Worm (Caenorhabditis elegans) whole organism, young adult: ENCODE data around the gene crls-1.

ENCODE experiments used
- B0261.1 ChIP-seq: sonication (generic microtip); optimal IDR thresholded peaks from 2 replicates; lab custom pipeline; 2016; ENCODE audit warnings: mild to moderate bottlenecking, missing genetic modification characterization, moderate library complexity, missing compliant biosample characterization
- B0336.3 ChIP-seq: fragments of 200-800 bp; sonication (Bioruptor generic); IDR thresholded peaks from 2 replicates; pipeline ENCODE4 v1.3.6; 2022; ENCODE audit warnings: missing genetic modification characterization, missing compliant biosample characterization
- bed-1 ChIP-seq: fragments of 200-800 bp; sonication (Bioruptor generic); IDR thresholded peaks from 2 replicates; pipeline ENCODE4 v1.3.6; 2022; ENCODE audit warnings: missing genetic modification reagents, missing genetic modification characterization, missing compliant biosample characterization
- let-607 ChIP-seq, 2 experiments: fragments of 200-800 bp in 1 of 2; sonication (Bioruptor generic) in 1 of 2; sonication (generic microtip) in 1 of 2; optimal IDR thresholded peaks; 2 replicates each; lab custom pipeline; 2016 to 2018; ENCODE audit warnings: mild to moderate bottlenecking in 2 of 2, missing compliant biosample characterization in 2 of 2, missing genetic modification characterization in 2 of 2, moderate library complexity in 2 of 2, missing genotype in 1 of 2
- madf-6 ChIP-seq: fragments of 200-800 bp; sonication (Bioruptor generic); IDR thresholded peaks from 2 replicates; pipeline ENCODE4 v1.3.6; 2022; ENCODE audit warnings: missing genetic modification reagents, missing genetic modification characterization, missing compliant biosample characterization
- nhr-179 ChIP-seq: sonication (generic microtip); optimal IDR thresholded peaks from 2 replicates; lab custom pipeline; 2016; ENCODE audit warnings: mild to moderate bottlenecking, missing genetic modification characterization, missing compliant biosample characterization
- snpc-1.1 ChIP-seq: sonication (generic microtip); optimal IDR thresholded peaks from 2 replicates; lab custom pipeline; 2017; ENCODE audit warnings: missing genetic modification characterization, mild to moderate bottlenecking, missing compliant biosample characterization, antibody characterized with exemption, moderate library complexity, missing genotype, missing genetic modification reagents; ENCODE audit not compliant: insufficient read depth
- tbx-9 ChIP-seq: sonication (generic microtip); optimal IDR thresholded peaks from 2 replicates; lab custom pipeline; 2016; ENCODE audit warnings: borderline replicate concordance, missing genetic modification characterization, inconsistent platforms, missing compliant biosample characterization

DNA sequence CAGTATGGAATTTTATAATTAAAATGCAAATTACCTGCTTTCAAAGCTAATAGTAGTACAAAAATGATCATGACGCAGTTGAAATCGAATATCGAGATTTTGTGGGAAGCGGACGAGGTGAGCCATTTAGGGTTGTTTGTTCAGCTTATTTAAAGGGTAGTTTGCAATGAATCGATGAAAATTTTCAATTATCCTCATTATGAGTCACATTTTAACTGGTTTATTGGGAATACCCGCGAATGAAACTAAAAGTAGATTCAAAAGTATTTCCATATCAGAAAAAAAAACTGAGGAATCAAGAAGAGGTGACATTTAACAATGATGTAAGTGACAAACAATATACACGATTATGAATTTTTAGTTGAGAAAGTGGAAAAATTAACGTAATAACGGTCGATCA, 9.6 kb upstream of the crls-1 start, which contains the start of gene F23H11.7:
- TF ChIP-seq bed-1 (GFP tag; lab: Robert Waterston, UW): no peak
- no peak for TF ChIP-seq nhr-179 (tag; lab: Kevin White, UChicago)
- no peak for TF ChIP-seq tbx-9 (tag; lab: Kevin White, UChicago)
- TF ChIP-seq B0336.3: no peak
- no peak for TF ChIP-seq B0261.1 (tag; lab: Kevin White, UChicago)
- TF ChIP-seq let-607 (tag; optimal IDR thresholded peaks at IDR 0.05; lab: Kevin White, UChicago): no peak
- TF ChIP-seq snpc-1.1 (tag; lab: Kevin White, UChicago): no peak
- no peak for TF ChIP-seq madf-6
